Worm (Caenorhabditis elegans) whole organism, L4 larva: ENCODE results near the gene C06A6.4.
A peak's percentile ranks its signal among the peaks of the same experiment; 100 is the strongest.

ENCODE experiments used
- F10B5.3 ChIP-seq: sonication (generic microtip); optimal IDR thresholded peaks from 2 replicates; lab custom pipeline; 2016; ENCODE audit warnings: mild to moderate bottlenecking, missing genetic modification characterization, missing compliant biosample characterization
- F49E8.2 ChIP-seq: sonication (generic microtip); optimal IDR thresholded peaks from 2 replicates; lab custom pipeline; 2016; ENCODE audit warnings: missing compliant biosample characterization, mild to moderate bottlenecking, missing genetic modification characterization, borderline replicate concordance
- T20F7.1 ChIP-seq: fragments of 200-800 bp; sonication (Bioruptor generic); optimal IDR thresholded peaks from 2 replicates; lab custom pipeline; 2018; ENCODE audit warnings: mild to moderate bottlenecking, missing genetic modification characterization, missing compliant biosample characterization
- Y48G9A.11 ChIP-seq: fragments of 200-800 bp; sonication (Bioruptor generic); IDR thresholded peaks from 2 replicates; pipeline ENCODE4 v1.3.6; 2022; ENCODE audit warnings: missing genetic modification reagents, missing genetic modification characterization, missing compliant biosample characterization
- ZK337.2 ChIP-seq: fragments of 200-800 bp; sonication (Bioruptor generic); IDR thresholded peaks from 2 replicates; pipeline ENCODE4 v1.3.6; 2022; ENCODE audit warnings: missing genetic modification reagents, missing genetic modification characterization, missing compliant biosample characterization
- ZK546.5 ChIP-seq, 2 experiments: sonication (generic microtip); optimal IDR thresholded peaks; 2 replicates each; lab custom pipeline; 2017; ENCODE audit warnings: missing biosample characterization in 2 of 2, missing genetic modification characterization in 2 of 2
- aha-1 ChIP-seq: fragments of 150-350 bp; peaks from one replicate; lab custom pipeline; 2014; ENCODE audit warnings: missing biosample characterization, missing genetic modification characterization
- arid-1 ChIP-seq: fragments of 200-800 bp; sonication (Bioruptor generic); conservative IDR thresholded peaks from 2 replicates; pipeline ENCODE4 v1.3.6; 2022; ENCODE audit warnings: missing genetic modification reagents, missing genetic modification characterization, missing compliant biosample characterization
- ceh-62 ChIP-seq: sonication (generic microtip); optimal IDR thresholded peaks from 2 replicates; lab custom pipeline; 2017; ENCODE audit warnings: missing biosample characterization, missing genetic modification characterization
- ceh-82 ChIP-seq: sonication (generic microtip); optimal IDR thresholded peaks from 2 replicates; lab custom pipeline; 2017; ENCODE audit warnings: missing biosample characterization, missing genetic modification characterization
- cey-2 ChIP-seq: sonication (generic microtip); optimal IDR thresholded peaks from 3 replicates; lab custom pipeline; 2017; ENCODE audit warnings: missing genetic modification characterization, mild to moderate bottlenecking, missing compliant biosample characterization, antibody characterized with exemption, borderline replicate concordance; ENCODE audit not compliant: insufficient read depth
- daf-16 ChIP-seq, 3 experiments: sonication (generic microtip); optimal IDR thresholded peaks; 2 replicates each; lab custom pipeline; 2016 to 2017; ENCODE audit warnings: missing genetic modification characterization in 3 of 3, missing genetic modification reagents in 3 of 3, mild to moderate bottlenecking in 2 of 3, missing compliant biosample characterization in 2 of 3, missing biosample characterization in 1 of 3, moderate library complexity in 1 of 3
- dmd-6 ChIP-seq: fragments of 200-800 bp; sonication (Bioruptor generic); IDR thresholded peaks from 2 replicates; pipeline ENCODE4 v1.3.6; 2022; ENCODE audit warnings: missing genetic modification reagents, missing genetic modification characterization, missing compliant biosample characterization
- dmd-9 ChIP-seq: fragments of 200-800 bp; sonication (Bioruptor generic); IDR thresholded peaks from 2 replicates; pipeline ENCODE4 v1.3.6; 2022; ENCODE audit warnings: missing genetic modification reagents, missing genetic modification characterization, missing compliant biosample characterization
- dve-1 ChIP-seq: sonication (generic microtip); optimal IDR thresholded peaks from 2 replicates; lab custom pipeline; 2017; ENCODE audit warnings: antibody characterized with exemption, mild to moderate bottlenecking, missing genetic modification characterization, missing compliant biosample characterization; ENCODE audit not compliant: insufficient read depth
- fkh-10 ChIP-seq: fragments of 150-350 bp; optimal IDR thresholded peaks from 2 replicates; lab custom pipeline; 2014; ENCODE audit warnings: missing biosample characterization, missing genetic modification reagents, missing genetic modification characterization
- hlh-11 ChIP-seq: fragments of 200-800 bp; sonication (Bioruptor generic); optimal IDR thresholded peaks from 2 replicates; lab custom pipeline; 2018; ENCODE audit warnings: mild to moderate bottlenecking, missing genetic modification characterization, missing compliant biosample characterization
- lim-7 ChIP-seq: fragments of 200-800 bp; sonication (Bioruptor generic); IDR thresholded peaks from 2 replicates; pipeline ENCODE4 v1.3.6; 2022; ENCODE audit warnings: missing genetic modification characterization, missing compliant biosample characterization
- lin-13 ChIP-seq: fragments of 150-350 bp; optimal IDR thresholded peaks from 2 replicates; lab custom pipeline; 2014; ENCODE audit warnings: missing biosample characterization, missing genetic modification reagents, missing genetic modification characterization
- lin-15B ChIP-seq: fragments of 150-350 bp; sonication (generic microtip); optimal IDR thresholded peaks from 3 replicates; lab custom pipeline; 2014; ENCODE audit warnings: missing biosample characterization, missing genetic modification characterization
- lin-29 ChIP-seq: fragments of 200-800 bp; sonication (Bioruptor generic); IDR thresholded peaks from 2 replicates; pipeline ENCODE4 v1.3.6; 2022; ENCODE audit warnings: missing genetic modification reagents, missing genetic modification characterization, missing compliant biosample characterization
- lin-38 ChIP-seq: fragments of 200-800 bp; sonication (Bioruptor generic); IDR thresholded peaks from 2 replicates; pipeline ENCODE4 v1.3.6; 2022; ENCODE audit warnings: missing genetic modification reagents, missing genetic modification characterization, missing compliant biosample characterization
- lin-39 ChIP-seq: fragments of 150-350 bp; optimal IDR thresholded peaks from 2 replicates; lab custom pipeline; 2014; ENCODE audit warnings: missing biosample characterization, missing genetic modification reagents, missing genetic modification characterization
- lir-3 ChIP-seq: sonication (generic microtip); optimal IDR thresholded peaks from 2 replicates; lab custom pipeline; 2016; ENCODE audit warnings: mild to moderate bottlenecking, missing genetic modification characterization, missing compliant biosample characterization
- lsy-2 ChIP-seq, 2 experiments: fragments of 150-350 bp in 1 of 2; sonication (generic microtip) in 1 of 2; optimal IDR thresholded peaks; 2 replicates each; lab custom pipeline; 2014 to 2017; ENCODE audit warnings: missing biosample characterization in 2 of 2, missing genetic modification characterization in 2 of 2
- mdl-1 ChIP-seq, 2 experiments: fragments of 150-350 bp in 1 of 2; sonication (generic microtip) in 1 of 2; optimal IDR thresholded peaks; 2 replicates each; lab custom pipeline; 2014 to 2017; ENCODE audit warnings: missing biosample characterization in 2 of 2, missing genetic modification characterization in 2 of 2
- mes-2 ChIP-seq: sonication (generic microtip); optimal IDR thresholded peaks from 2 replicates; lab custom pipeline; 2016; ENCODE audit warnings: missing genotype, mild to moderate bottlenecking, missing genetic modification characterization, missing compliant biosample characterization; ENCODE audit not compliant: poor library complexity, severe bottlenecking
- nhr-11 ChIP-seq: fragments of 150-350 bp; optimal IDR thresholded peaks from 2 replicates; lab custom pipeline; 2014; ENCODE audit warnings: missing biosample characterization, missing genetic modification characterization
- nhr-28 ChIP-seq: fragments of 150-350 bp; optimal IDR thresholded peaks from 2 replicates; lab custom pipeline; 2014; ENCODE audit warnings: missing biosample characterization, missing genetic modification characterization
- nhr-6 ChIP-seq: fragments of 150-350 bp; optimal IDR thresholded peaks from 2 replicates; lab custom pipeline; 2014; ENCODE audit warnings: missing biosample characterization, missing genetic modification characterization
- nhr-76 ChIP-seq: fragments of 150-350 bp; optimal IDR thresholded peaks from 2 replicates; lab custom pipeline; 2014; ENCODE audit warnings: missing biosample characterization, missing genetic modification characterization
- nhr-77 ChIP-seq: fragments of 150-350 bp; optimal IDR thresholded peaks from 2 replicates; lab custom pipeline; 2014; ENCODE audit warnings: missing biosample characterization, missing genetic modification characterization
- pha-4 ChIP-seq, 2 experiments: fragments of 150-350 bp in 1 of 2; fragments of 200-800 bp in 1 of 2; sonication (Bioruptor generic) in 1 of 2; IDR thresholded peaks in 1 of 2; optimal IDR thresholded peaks in 1 of 2; 2 replicates each; pipeline versions ENCODE4 v1.3.6 to Lab custom; 2014 to 2022; ENCODE audit warnings: missing genetic modification characterization in 2 of 2, missing genetic modification reagents in 2 of 2, missing biosample characterization in 1 of 2, missing compliant biosample characterization in 1 of 2
- pqm-1 ChIP-seq: sonication (generic microtip); optimal IDR thresholded peaks from 2 replicates; lab custom pipeline; 2017; ENCODE audit warnings: missing biosample characterization, missing genetic modification characterization
- saeg-2 ChIP-seq: fragments of 200-800 bp; sonication (Bioruptor generic); IDR thresholded peaks from 2 replicates; pipeline ENCODE4 v1.3.6; 2022; ENCODE audit warnings: missing genetic modification reagents, missing genetic modification characterization, missing compliant biosample characterization
- set-16 ChIP-seq: fragments of 200-800 bp; sonication (Bioruptor generic); IDR thresholded peaks from 2 replicates; pipeline ENCODE4 v1.3.6; 2022; ENCODE audit warnings: missing genetic modification reagents, missing genetic modification characterization, missing compliant biosample characterization
- snpc-1.2 ChIP-seq: fragments of 200-800 bp; sonication (Bioruptor generic); IDR thresholded peaks from 2 replicates; pipeline ENCODE4 v1.3.6; 2022; ENCODE audit warnings: missing genetic modification reagents, missing genetic modification characterization, missing compliant biosample characterization
- spr-1 ChIP-seq: sonication (generic microtip); optimal IDR thresholded peaks from 2 replicates; lab custom pipeline; 2016; ENCODE audit warnings: mild to moderate bottlenecking, missing genetic modification characterization, missing compliant biosample characterization
- tra-1 ChIP-seq: fragments of 200-800 bp; sonication (Bioruptor generic); IDR thresholded peaks from 2 replicates; pipeline ENCODE4 v1.3.6; 2022; ENCODE audit warnings: missing genetic modification reagents, missing genetic modification characterization, missing compliant biosample characterization
- unc-130 ChIP-seq: sonication (generic microtip); optimal IDR thresholded peaks from 2 replicates; lab custom pipeline; 2016; ENCODE audit warnings: missing genetic modification reagents, missing genetic modification characterization, missing compliant biosample characterization
- vab-7 ChIP-seq: fragments of 200-800 bp; sonication (Bioruptor generic); IDR thresholded peaks from 2 replicates; pipeline ENCODE4 v1.3.6; 2022; ENCODE audit warnings: missing genetic modification reagents, missing genetic modification characterization, missing compliant biosample characterization

The C06A6.4 gene

DNA sequence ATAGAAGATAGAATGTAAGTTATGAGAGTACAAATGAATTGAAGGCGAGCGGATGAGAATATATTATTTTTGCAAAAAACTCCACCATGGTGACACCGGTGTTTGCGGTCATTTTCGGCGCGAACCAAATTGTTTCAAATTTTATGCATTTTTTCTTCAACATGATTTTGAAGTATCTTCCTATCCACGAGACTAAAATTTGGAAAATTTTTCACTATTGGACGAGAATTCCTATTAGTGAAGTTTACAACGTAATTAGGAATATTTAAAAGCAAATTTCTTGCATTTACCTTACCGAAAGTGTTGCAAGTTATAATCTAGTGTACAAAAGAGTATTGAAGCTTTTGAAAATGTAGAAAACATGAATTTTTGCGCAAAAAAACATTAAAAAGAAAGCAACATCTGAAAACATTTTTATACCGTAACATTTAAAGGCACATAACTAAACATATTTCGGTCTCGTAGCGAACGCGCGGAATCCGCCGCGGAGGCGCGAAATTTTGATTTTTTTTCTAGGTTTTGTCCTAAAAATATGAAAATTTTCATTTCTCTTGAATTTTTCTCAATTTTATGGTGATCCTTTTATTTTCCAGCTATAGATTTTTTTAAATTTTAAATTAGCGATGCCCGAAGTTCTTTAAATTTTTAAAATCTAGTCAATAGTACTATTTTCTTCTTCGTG is 32.5 kb downstream of the C06A6.4 start, which contains the start of gene sgo-1:
Gene sgo-1, minus strand, starts transcription at position 51 of the 682 bp plus-strand sequence.
- TF ChIP-seq lir-3 (tag; lab: Kevin White, UChicago) (no peak), lin-29 (no peak), arid-1 (GFP tag; lab: Robert Waterston, UW) (0 out of 2 replicates have a peak, but pooled peaks have one; percentile 51), mdl-1 (tag; optimal IDR thresholded peaks at IDR 0.05; lab: Kevin White, UChicago) (no peak), spr-1 (no peak), dmd-6 (GFP tag; lab: Robert Waterston, UW) (no peak), Y48G9A.11 (peak; percentile 87), F49E8.2 (tag; lab: Kevin White, UChicago) (peak; percentile 91), lin-15B (tag; lab: Kevin White, UChicago) (no peak), ceh-62 (tag; lab: Kevin White, UChicago) (no peak), saeg-2 (GFP tag; lab: Robert Waterston, UW) (no peak), set-16 (GFP tag; lab: Robert Waterston, UW) (no peak), unc-130 (GFP tag; lab: Kevin White, UChicago) (peak; percentile 83), nhr-6 (tag; lab: Kevin White, UChicago) (no peak), lin-39 (no peak), cey-2 (tag; lab: Kevin White, UChicago) (no peak), fkh-10 (GFP tag; lab: Kevin White, UChicago) (no peak), snpc-1.2 (GFP tag; lab: Robert Waterston, UW) (peak; percentile 87), lin-38 (GFP tag; lab: Robert Waterston, UW) (peak; percentile 85), pha-4 (GFP tag; IDR thresholded peaks at IDR 0.05; lab: Robert Waterston, UW) (no peak), pha-4 (tag; optimal IDR thresholded peaks at IDR 0.05; lab: Kevin White, UChicago) (no peak)
- TF ChIP-seq, all 104 proteins: peak for 6

DNA sequence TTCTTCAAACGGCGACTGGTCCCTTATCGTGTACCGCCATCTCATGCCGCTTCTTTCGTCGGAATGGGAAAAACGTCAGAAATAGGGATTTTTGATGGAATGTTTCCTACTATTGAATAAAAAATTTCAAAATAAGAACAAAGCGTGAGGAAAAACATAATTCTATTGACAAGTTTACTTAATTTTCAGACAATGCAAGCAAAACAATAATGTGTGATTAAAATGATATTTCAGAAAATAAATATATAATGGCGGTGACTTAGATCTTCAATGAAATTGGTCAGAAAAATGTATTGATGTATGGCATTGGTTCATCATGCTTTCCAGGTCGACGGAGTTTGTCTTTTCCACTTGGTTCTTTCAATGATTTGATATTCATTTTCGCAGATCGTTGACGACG is 34.4 kb downstream of the C06A6.4 start, which contains the start of gene ntp-1:
Gene ntp-1, minus strand, starts transcription at position 101 of the 400 bp plus-strand sequence.
- TF ChIP-seq fkh-10 (GFP tag; lab: Kevin White, UChicago), result no peak
- TF ChIP-seq ceh-82 (tag; lab: Kevin White, UChicago), result no peak
- no peak for TF ChIP-seq lin-13 (GFP tag; lab: Kevin White, UChicago)
- no peak for TF ChIP-seq tra-1 (GFP tag; lab: Robert Waterston, UW)
- no peak for TF ChIP-seq vab-7
- no peak for TF ChIP-seq nhr-76 (tag; lab: Kevin White, UChicago)
- no peak for TF ChIP-seq nhr-11 (tag; lab: Kevin White, UChicago)
- no peak for TF ChIP-seq Y48G9A.11
- TF ChIP-seq dmd-9 (GFP tag; lab: Robert Waterston, UW), result no peak
- no peak for TF ChIP-seq lim-7 (GFP tag; lab: Robert Waterston, UW)

DNA sequence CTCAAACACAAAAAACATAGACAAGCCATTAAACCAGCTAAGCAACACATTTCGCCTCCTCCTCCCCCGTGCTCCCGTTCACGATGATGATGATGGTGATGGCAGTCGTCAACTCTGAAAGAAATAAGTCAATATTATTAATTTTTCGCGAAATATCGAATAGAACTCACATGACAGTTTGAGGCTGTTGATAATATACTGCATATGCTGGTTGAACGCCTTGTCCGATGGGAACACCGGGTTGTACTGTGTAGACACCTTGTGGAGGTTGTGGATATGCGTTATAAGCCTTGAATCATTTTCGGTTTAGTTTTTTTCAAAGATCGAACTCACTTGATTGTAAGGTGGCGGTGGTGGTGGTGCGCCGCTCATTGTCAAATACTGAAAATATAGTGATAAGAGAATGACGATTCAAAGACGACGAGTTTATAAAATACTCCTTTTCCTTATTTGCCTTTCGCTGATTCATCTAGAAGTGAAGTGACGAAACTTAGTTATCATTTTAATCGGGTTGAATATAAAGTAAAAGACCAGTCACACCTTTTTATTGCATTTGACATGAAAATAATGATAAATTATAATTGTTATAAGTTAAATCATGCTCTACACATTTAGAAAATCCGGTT is 37.2 kb downstream of the C06A6.4 start, which contains the start of gene C33H5.13:
Gene C33H5.13, minus strand, starts transcription at position 443 of the 626 bp plus-strand sequence.
- TF ChIP-seq pqm-1, result peak; percentile 90
- peak; percentile 71 for TF ChIP-seq aha-1 (tag; lab: Kevin White, UChicago)
- no peak for TF ChIP-seq ZK337.2 (GFP tag; lab: Robert Waterston, UW)
- peak; percentile 49 for TF ChIP-seq nhr-28 (tag; lab: Kevin White, UChicago)
- TF ChIP-seq ZK546.5 (tag; optimal IDR thresholded peaks at IDR 0.05; lab: Kevin White, UChicago), result no peak
- TF ChIP-seq hlh-11, result peak; percentile 61
- TF ChIP-seq nhr-77, result peak; percentile 43
- no peak for TF ChIP-seq mes-2
- TF ChIP-seq dmd-6 (GFP tag; lab: Robert Waterston, UW), result peak; percentile 8; the same call in 1 of the 2 replicates
- TF ChIP-seq daf-16 (GFP tag; optimal IDR thresholded peaks at IDR 0.05; lab: Kevin White, UChicago), result no peak
- TF ChIP-seq daf-16 (tag; optimal IDR thresholded peaks at IDR 0.05; lab: Kevin White, UChicago), result peak; percentile 44
- TF ChIP-seq lsy-2 (tag; optimal IDR thresholded peaks at IDR 0.05; lab: Kevin White, UChicago), result peak in 1 of 2 experiments; percentile 18
- TF ChIP-seq dve-1 (tag; lab: Kevin White, UChicago), result peak; percentile 50
- peak; percentile 18 for TF ChIP-seq T20F7.1
- TF ChIP-seq lin-15B (tag; lab: Kevin White, UChicago), result no peak
- no peak for TF ChIP-seq F10B5.3 (tag; lab: Kevin White, UChicago)
